Worm (Caenorhabditis elegans): ENCODE data around the gene mtpn-1.

DNA sequence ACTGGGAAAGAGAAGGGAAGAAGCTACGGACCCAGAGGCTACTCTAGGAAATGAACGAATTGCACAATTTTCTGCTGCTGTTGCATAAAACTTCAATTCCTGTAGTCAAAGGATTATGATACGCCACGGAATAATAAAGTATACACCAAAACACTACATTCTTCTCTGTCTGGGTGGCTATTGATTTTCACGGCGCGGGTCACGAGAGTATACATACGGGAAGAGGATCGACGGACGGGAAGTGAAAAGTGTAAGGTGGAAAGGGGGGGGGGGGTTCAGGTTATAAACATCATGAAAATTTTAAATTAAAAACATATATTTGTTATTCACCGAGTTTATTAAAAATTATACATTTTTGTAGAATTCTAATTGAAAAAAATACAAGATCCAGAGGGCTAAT, 32.0 kb downstream of the mtpn-1 start:
- TF ChIP-seq him-1 (tag; optimal IDR thresholded peaks at IDR 0.05) (no peak), W03F9.2 (tag; optimal IDR thresholded peaks at IDR 0.05) (no peak), dao-5 (tag; optimal IDR thresholded peaks at IDR 0.05) (no peak)
